Worm (Caenorhabditis elegans) whole organism, L4/young adult: ENCODE data around the gene F46H5.7.
A peak's percentile ranks its signal among the peaks of the same experiment; 100 is the strongest.

Source experiments
- W03F9.2 ChIP-seq: fragments of 150-350 bp; optimal IDR thresholded peaks from 2 replicates; lab custom pipeline; 2014; ENCODE audit warnings: missing biosample characterization, missing genetic modification characterization
- dao-5 ChIP-seq: sonication (generic microtip); optimal IDR thresholded peaks from 2 replicates; lab custom pipeline; 2016; ENCODE audit warnings: missing genotype, missing genetic modification characterization, moderate library complexity, missing compliant biosample characterization
- him-1 ChIP-seq: sonication (generic microtip); optimal IDR thresholded peaks from 2 replicates; lab custom pipeline; 2016; ENCODE audit warnings: missing genotype, missing genetic modification reagents, missing genetic modification characterization, missing compliant biosample characterization

Gene F46H5.7

ce11 chrX:7230877-7231276 is 11.9 kb downstream of the F46H5.7 start:
- TF ChIP-seq dao-5 = no peak
- no peak for TF ChIP-seq W03F9.2
- TF ChIP-seq him-1 (tag; lab: Kevin White, UChicago) = no peak

- TF ChIP-seq W03F9.2 (no peak), dao-5 (no peak), him-1 (tag; lab: Kevin White, UChicago) (peak; percentile 6)
These were observed 12.5 kb downstream of the F46H5.7 start for ce11 chrX:7230321-7230720.

- TF ChIP-seq W03F9.2 (no peak), dao-5 (no peak), him-1 (tag; lab: Kevin White, UChicago) (no peak)
These were observed 13.4 kb downstream of the F46H5.7 start for ce11 chrX:7229357-7229756.

ce11 chrX:7225028-7225427 is 17.8 kb downstream of the F46H5.7 start:
- TF ChIP-seq W03F9.2 (no peak), dao-5 (no peak), him-1 (tag; lab: Kevin White, UChicago) (no peak)

ce11 chrX:7224510-7224909 is 18.3 kb downstream of the F46H5.7 start:
- peak; percentile 7 for TF ChIP-seq him-1 (tag; lab: Kevin White, UChicago)
- TF ChIP-seq W03F9.2 = no peak

ce11 chrX:7222383-7222782 is 20.4 kb downstream of the F46H5.7 start:
- TF ChIP-seq W03F9.2 (no peak), him-1 (tag; lab: Kevin White, UChicago) (peak; percentile 49)

ce11 chrX:7220209-7220608 is 22.6 kb downstream of the F46H5.7 start:
- no peak for TF ChIP-seq dao-5
- no peak for TF ChIP-seq W03F9.2
- no peak for TF ChIP-seq him-1 (tag; lab: Kevin White, UChicago)

ce11 chrX:7217704-7218479 is 24.9 kb downstream of the F46H5.7 start, which contains the start of gene syd-9:
Gene syd-9 (plus strand): TSS chrX:7218097.
- no peak for TF ChIP-seq him-1 (tag; lab: Kevin White, UChicago)

- TF ChIP-seq him-1 (tag; lab: Kevin White, UChicago) (no peak), W03F9.2 (no peak), dao-5 (no peak)
These were observed 31.4 kb downstream of the F46H5.7 start, which contains the start of gene spp-22 for ce11 chrX:7211405-7211804. Gene spp-22 (plus strand): TSS chrX:7211705.

ce11 chrX:7210467-7211107 is 32.2 kb downstream of the F46H5.7 start:
- TF ChIP-seq him-1 (tag; lab: Kevin White, UChicago) (no peak), dao-5 (no peak), W03F9.2 (no peak)

- TF ChIP-seq dao-5 = no peak
- TF ChIP-seq W03F9.2 = no peak
- TF ChIP-seq him-1 (tag; lab: Kevin White, UChicago) = no peak
These were observed 33.6 kb downstream of the F46H5.7 start for ce11 chrX:7209151-7209550.

ce11 chrX:7206419-7206818 is 36.4 kb downstream of the F46H5.7 start, which contains the start of gene ZK867.2:
Gene ZK867.2 (plus strand): TSS chrX:7206719.
- TF ChIP-seq him-1 (tag; lab: Kevin White, UChicago) (no peak), W03F9.2 (no peak), dao-5 (no peak)

- TF ChIP-seq W03F9.2 = no peak
- no peak for TF ChIP-seq him-1 (tag; lab: Kevin White, UChicago)
- TF ChIP-seq dao-5 = no peak
These were observed 37.6 kb downstream of the F46H5.7 start, which contains the start of gene C55B6.5 for ce11 chrX:7205195-7205594. Gene C55B6.5 (minus strand): TSS chrX:7205295.

- TF ChIP-seq him-1 (tag; lab: Kevin White, UChicago) (no peak), dao-5 (no peak), W03F9.2 (no peak)
These were observed 38.6 kb downstream of the F46H5.7 start for ce11 chrX:7204175-7204574.

ce11 chrX:7200475-7200874 is 42.3 kb downstream of the F46H5.7 start:
- TF ChIP-seq dao-5 (no peak), him-1 (tag; lab: Kevin White, UChicago) (no peak), W03F9.2 (no peak)
